In the genomic region with DNA sequence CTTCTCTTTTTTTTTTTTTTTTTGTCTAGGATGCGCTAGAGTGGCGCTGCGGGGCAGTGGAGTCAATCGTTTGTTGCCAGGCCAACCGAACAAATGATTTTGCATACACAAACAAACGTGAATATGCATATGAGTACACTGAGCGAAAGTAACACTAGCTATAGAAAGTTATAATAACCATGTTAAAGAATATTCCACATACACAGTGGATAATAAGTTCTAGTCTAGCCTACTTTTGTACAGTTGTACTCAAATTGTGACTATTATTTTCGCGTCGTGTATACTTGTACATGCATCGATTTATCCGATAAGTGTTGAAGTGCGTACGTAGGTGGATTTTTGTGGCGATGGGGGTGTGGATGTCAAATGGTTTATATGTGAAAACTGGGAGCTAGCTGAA, we compare ENCODE assay signal across 2 fruit fly cellular contexts.
A peak's percentile ranks its signal among the peaks of the same experiment; 100 is the strongest.
TF ChIP-seq lines count a peak whose summit lies in the region.

No protein-coding gene starts in this region.

TF ChIP-seq in whole organism, embryonic, 481 proteins besides CTCF, POLR2A, EP300 and RAD21 (continued from another document):
- TF ChIP-seq CG14441 (GFP tag; IDR thresholded peaks at IDR 0.05; lab: Robert Waterston, UW) (peak; percentile 30; the same call in 1 of the 2 replicates), prd (optimal IDR thresholded peaks at IDR 0.05; lab: Kevin White, UChicago) (no peak), prd (GFP tag; IDR thresholded peaks at IDR 0.05; lab: Robert Waterston, UW) (peak; percentile 43; the same call in 1 of the 3 replicates), tio (GFP tag; optimal IDR thresholded peaks at IDR 0.05; lab: Kevin White, UChicago) (no peak), CG2120 (GFP tag; optimal IDR thresholded peaks at IDR 0.05; lab: Kevin White, UChicago) (no peak), CG14014 (GFP tag; IDR thresholded peaks at IDR 0.05; lab: Robert Waterston, UW) (no peak), sqz (GFP tag; optimal IDR thresholded peaks at IDR 0.05; lab: Kevin White, UChicago) (no peak), CG15073 (GFP tag; optimal IDR thresholded peaks at IDR 0.05; lab: Kevin White, UChicago) (no peak), CG6654 (GFP tag; optimal IDR thresholded peaks at IDR 0.05; lab: Kevin White, UChicago) (no peak), Xrp1 (GFP tag; IDR thresholded peaks at IDR 0.05; lab: Robert Waterston, UW) (0 out of 2 replicates have a peak, but pooled peaks have one; percentile 13), pan (optimal IDR thresholded peaks at IDR 0.05; lab: Kevin White, UChicago) (no peak), pan (GFP tag; optimal IDR thresholded peaks at IDR 0.05 in 1 of 2, IDR thresholded peaks at IDR 0.05 in 1 of 2) (peak in 1 of 2 experiments; percentile 21), row (GFP tag; IDR thresholded peaks at IDR 0.05; lab: Robert Waterston, UW) (peak; percentile 12; the same call in 1 of the 3 replicates), ci (GFP tag; IDR thresholded peaks at IDR 0.05; lab: Robert Waterston, UW) (peak; percentile 35; the same call in 1 of the 3 replicates), Drgx (GFP tag; IDR thresholded peaks at IDR 0.05; lab: Robert Waterston, UW) (peak; percentile 57; the same call in 1 of the 2 replicates), Gsc (GFP tag; IDR thresholded peaks at IDR 0.05; lab: Robert Waterston, UW) (no peak), tgo (GFP tag; IDR thresholded peaks at IDR 0.05; lab: Robert Waterston, UW) (0 out of 3 replicates have a peak, but pooled peaks have one; percentile 15), CG8281 (tag; optimal IDR thresholded peaks at IDR 0.05; lab: Kevin White, UChicago) (no peak), CG11504 (tag; optimal IDR thresholded peaks at IDR 0.05; lab: Kevin White, UChicago) (peak; percentile 58), Hr51 (GFP tag; optimal IDR thresholded peaks at IDR 0.05; lab: Kevin White, UChicago) (peak in 1 of 2 experiments; percentile 34), gem (tag; optimal IDR thresholded peaks at IDR 0.05; lab: Kevin White, UChicago) (peak; percentile 19), Sox102F (GFP tag; optimal IDR thresholded peaks at IDR 0.05; lab: Kevin White, UChicago) (peak; percentile 45), CG6689 (GFP tag; IDR thresholded peaks at IDR 0.05; lab: Robert Waterston, UW) (0 out of 2 replicates have a peak, but pooled peaks have one; percentile 20), jigr1 (GFP tag; IDR thresholded peaks at IDR 0.05; lab: Robert Waterston, UW) (no peak), dmrt99B (tag; optimal IDR thresholded peaks at IDR 0.05; lab: Kevin White, UChicago) (peak; percentile 30), cas (GFP tag; IDR thresholded peaks at IDR 0.05; lab: Robert Waterston, UW) (no peak), sisA (GFP tag; IDR thresholded peaks at IDR 0.05; lab: Robert Waterston, UW) (0 out of 2 replicates have a peak, but pooled peaks have one; percentile 8), bsh (GFP tag; optimal IDR thresholded peaks at IDR 0.05; lab: Kevin White, UChicago) (peak in 1 of 2 experiments; percentile 6), Atf6 (GFP tag; IDR thresholded peaks at IDR 0.05; lab: Robert Waterston, UW) (no peak), CG17612 (GFP tag; IDR thresholded peaks at IDR 0.05; lab: Robert Waterston, UW) (peak; percentile 56; the same call in 1 of the 2 replicates), CG7271 (tag; optimal IDR thresholded peaks at IDR 0.05; lab: Kevin White, UChicago) (no peak), CG8290 (GFP tag; optimal IDR thresholded peaks at IDR 0.05; lab: Kevin White, UChicago) (no peak), CG8290 (tag; optimal IDR thresholded peaks at IDR 0.05; lab: Kevin White, UChicago) (peak in 1 of 2 experiments; percentile 53), ap (GFP tag; IDR thresholded peaks at IDR 0.05; lab: Robert Waterston, UW) (no peak), ham (GFP tag; IDR thresholded peaks at IDR 0.05; lab: Robert Waterston, UW) (no peak)

TF ChIP-seq in whole organism, prepupa, 60 proteins besides CTCF, POLR2A, EP300 and RAD21 (continued from another document):
- TF ChIP-seq CG10631 (GFP tag; optimal IDR thresholded peaks at IDR 0.05; lab: Kevin White, UChicago), result peak; percentile 42
- no peak for TF ChIP-seq Blimp-1 (GFP tag; optimal IDR thresholded peaks at IDR 0.05; lab: Kevin White, UChicago)
- TF ChIP-seq fd85E (GFP tag; optimal IDR thresholded peaks at IDR 0.05; lab: Kevin White, UChicago), result no peak
- no peak for TF ChIP-seq cyc (GFP tag; optimal IDR thresholded peaks at IDR 0.05; lab: Kevin White, UChicago)
- TF ChIP-seq CG8119 (GFP tag; IDR thresholded peaks at IDR 0.05; lab: Robert Waterston, UW), result peak; percentile 46; the same call in 2 of the 3 replicates
- peak; percentile 16 for TF ChIP-seq net (GFP tag; optimal IDR thresholded peaks at IDR 0.05; lab: Kevin White, UChicago)
- TF ChIP-seq CG31627 (GFP tag; optimal IDR thresholded peaks at IDR 0.05; lab: Kevin White, UChicago), result no peak
- 0 out of 3 replicates have a peak, but pooled peaks have one; percentile 46 for TF ChIP-seq CG6163 (GFP tag; IDR thresholded peaks at IDR 0.05; lab: Robert Waterston, UW)
- TF ChIP-seq fkh (GFP tag; optimal IDR thresholded peaks at IDR 0.05; lab: Kevin White, UChicago), result no peak
- no peak for TF ChIP-seq svp (GFP tag; lab: Kevin White, UChicago)
- peak; percentile 11 for TF ChIP-seq Sox14 (GFP tag; optimal IDR thresholded peaks at IDR 0.05; lab: Kevin White, UChicago)
- no peak for TF ChIP-seq vri (GFP tag; optimal IDR thresholded peaks at IDR 0.05; lab: Kevin White, UChicago)
- TF ChIP-seq Eip93F (GFP tag; optimal IDR thresholded peaks at IDR 0.05; lab: Kevin White, UChicago), result no peak
- TF ChIP-seq lz (GFP tag; optimal IDR thresholded peaks at IDR 0.05; lab: Kevin White, UChicago), result no peak
- TF ChIP-seq acj6 (GFP tag; optimal IDR thresholded peaks at IDR 0.05; lab: Kevin White, UChicago), result peak; percentile 31
- no peak for TF ChIP-seq CG6808 (GFP tag; optimal IDR thresholded peaks at IDR 0.05; lab: Kevin White, UChicago)
- TF ChIP-seq Lpt (GFP tag; optimal IDR thresholded peaks at IDR 0.05; lab: Kevin White, UChicago), result no peak
- no peak for TF ChIP-seq Sox15 (GFP tag; optimal IDR thresholded peaks at IDR 0.05; lab: Kevin White, UChicago)
- TF ChIP-seq CG6276 (GFP tag; optimal IDR thresholded peaks at IDR 0.05; lab: Kevin White, UChicago), result peak; percentile 40
- peak; percentile 25 for TF ChIP-seq CG8632 (GFP tag; optimal IDR thresholded peaks at IDR 0.05; lab: Kevin White, UChicago)
- peak; percentile 56 for TF ChIP-seq CG15336 (GFP tag; IDR thresholded peaks at IDR 0.05; lab: Robert Waterston, UW)
- no peak for TF ChIP-seq Met (GFP tag; optimal IDR thresholded peaks at IDR 0.05; lab: Kevin White, UChicago)
- TF ChIP-seq ss (GFP tag; optimal IDR thresholded peaks at IDR 0.05; lab: Kevin White, UChicago), result no peak
- no peak for TF ChIP-seq Ets21C (GFP tag; optimal IDR thresholded peaks at IDR 0.05; lab: Kevin White, UChicago)
